Worm (Caenorhabditis elegans): Measurements from ENCODE around the gene spcs-2.

spcs-2 gene

DNA sequence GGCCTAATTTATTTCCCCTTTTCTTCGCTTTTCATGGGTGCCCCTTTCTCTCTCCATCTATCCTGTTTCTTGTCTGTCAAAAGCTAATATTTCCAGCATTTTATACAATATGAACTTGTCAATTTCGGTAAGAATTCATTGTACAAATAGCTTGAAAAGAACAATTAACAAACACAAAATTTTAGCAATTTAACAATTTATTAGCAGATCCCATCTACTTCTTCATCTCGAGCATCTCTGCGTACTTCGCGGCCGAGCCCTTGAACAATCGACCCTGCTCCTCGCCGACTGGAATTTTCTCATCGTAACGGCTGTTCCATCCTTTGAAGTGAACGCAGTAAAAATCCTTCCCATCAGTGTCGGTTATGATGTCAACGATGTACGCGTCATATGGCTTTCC lies 822 bp downstream of the spcs-2 start (continued):
- TF ChIP-seq Y79H2A.3 (GFP tag; conservative IDR thresholded peaks at IDR 0.05) (0 out of 2 replicates have a peak, but pooled peaks have one; percentile 42), hmg-1.2 (GFP tag; IDR thresholded peaks at IDR 0.05) (peak; percentile 19; the same call in 1 of the 2 replicates), nhr-90 (tag; optimal IDR thresholded peaks at IDR 0.05) (no peak), F52B5.7 (tag; optimal IDR thresholded peaks at IDR 0.05) (peak; percentile 1), hrde-1 (tag; optimal IDR thresholded peaks at IDR 0.05; ENCODE audit: borderline replicate concordance) (peak; percentile 47), lin-26 (GFP tag; IDR thresholded peaks at IDR 0.05) (no peak), hlh-26 (GFP tag; conservative IDR thresholded peaks at IDR 0.05) (no peak), tbp1 (GFP tag; optimal IDR thresholded peaks at IDR 0.05) (peak; percentile 31), athp-1 (tag; optimal IDR thresholded peaks at IDR 0.05) (peak; percentile 31), ama-1 (optimal IDR thresholded peaks at IDR 0.05) (no peak), ama-1 (GFP tag; optimal IDR thresholded peaks at IDR 0.05) (peak; percentile 64 to 70), D2030.7 (GFP tag; IDR thresholded peaks at IDR 0.05) (0 out of 2 replicates have a peak, but pooled peaks have one; percentile 12)

DNA sequence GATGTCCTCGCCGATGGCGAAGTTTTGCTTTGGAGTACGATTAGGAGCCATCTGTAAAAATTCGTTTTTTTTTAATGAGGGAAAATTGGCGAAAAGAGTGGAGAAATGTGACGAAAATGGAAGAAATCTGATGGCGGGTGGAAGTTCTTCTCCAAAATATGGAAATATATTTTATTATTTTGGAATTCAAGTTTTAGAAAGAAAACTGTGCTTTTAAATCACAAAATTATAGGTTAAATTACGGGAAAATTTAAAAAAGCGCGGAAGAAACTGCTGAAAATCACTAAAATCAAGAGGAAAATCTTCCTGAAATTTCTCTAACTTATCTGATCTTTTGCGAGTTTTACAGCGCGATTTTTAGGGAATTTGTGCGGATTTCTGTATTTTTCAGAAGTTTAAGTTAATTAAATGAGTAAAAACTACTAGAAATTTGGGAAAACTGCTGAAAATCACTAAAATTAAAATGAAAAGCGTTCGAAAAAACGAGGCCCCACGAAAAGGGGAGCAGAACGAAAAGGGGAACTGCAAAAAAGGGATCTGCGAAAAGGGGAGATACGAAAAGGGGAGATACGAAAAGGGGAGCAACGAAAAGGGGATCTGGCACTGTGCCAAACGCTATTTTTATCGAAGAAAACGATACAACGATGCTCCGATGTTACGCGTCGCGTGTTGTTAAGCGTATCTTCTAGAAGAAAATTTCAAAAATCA lies 2.9 kb downstream of the spcs-2 start, which contains the start of the genes cec-7 and enu-3.5:
Gene cec-7 (minus strand): TSS at position 51 of the 708 bp plus-strand sequence.
Gene enu-3.5 (plus strand): TSS at position 670 of the 708 bp plus-strand sequence.
- peak; percentile 63; the same call in 1 of the 2 replicates for TF ChIP-seq egrh-3 (GFP tag; IDR thresholded peaks at IDR 0.05)
- no peak for TF ChIP-seq Y53F4B.3 (GFP tag; IDR thresholded peaks at IDR 0.05)
- TF ChIP-seq somi-1 (GFP tag; optimal IDR thresholded peaks at IDR 0.05) = no peak
- no peak for TF ChIP-seq B0035.1 (tag; optimal IDR thresholded peaks at IDR 0.05)
- TF ChIP-seq C06A6.2 (GFP tag; conservative IDR thresholded peaks at IDR 0.05) = no peak
- TF ChIP-seq hlh-26 (GFP tag; conservative IDR thresholded peaks at IDR 0.05) = no peak
- TF ChIP-seq zim-3 (tag; optimal IDR thresholded peaks at IDR 0.05) = no peak
- peak; percentile 81 for TF ChIP-seq ceh-100 (GFP tag; IDR thresholded peaks at IDR 0.05)
- TF ChIP-seq die-1 (tag; optimal IDR thresholded peaks at IDR 0.05) = no peak
- TF ChIP-seq hmg-1.2 (GFP tag; IDR thresholded peaks at IDR 0.05) = no peak
- TF ChIP-seq lag-1 (GFP tag; IDR thresholded peaks at IDR 0.05) = no peak
- TF ChIP-seq bed-2 (GFP tag; IDR thresholded peaks at IDR 0.05) = no peak
- no peak for TF ChIP-seq tlf-1 (GFP tag; optimal IDR thresholded peaks at IDR 0.05)
- no peak for TF ChIP-seq efl-1 (GFP tag; optimal IDR thresholded peaks at IDR 0.05)
- no peak for TF ChIP-seq F49E8.2 (tag; optimal IDR thresholded peaks at IDR 0.05; ENCODE audit: insufficient read depth)
- 0 out of 2 replicates have a peak, but pooled peaks have one; percentile 6 for TF ChIP-seq aptf-2 (GFP tag; conservative IDR thresholded peaks at IDR 0.05)
- TF ChIP-seq ztf-25 (GFP tag; IDR thresholded peaks at IDR 0.05) = 0 out of 2 replicates have a peak, but pooled peaks have one; percentile 15
- no peak for TF ChIP-seq pbrm-1 (GFP tag; IDR thresholded peaks at IDR 0.05)
- no peak for TF ChIP-seq snpc-1.1 (tag; optimal IDR thresholded peaks at IDR 0.05; ENCODE audit: insufficient read depth)
- TF ChIP-seq madf-10 (tag; optimal IDR thresholded peaks at IDR 0.05) = no peak
- no peak for TF ChIP-seq mes-4 (tag; optimal IDR thresholded peaks at IDR 0.05)
- TF ChIP-seq unc-130 (GFP tag; optimal IDR thresholded peaks at IDR 0.05) = no peak
- no peak for TF ChIP-seq tbx-9 (tag; optimal IDR thresholded peaks at IDR 0.05; ENCODE audit: borderline replicate concordance)
- TF ChIP-seq F39B2.1 (GFP tag; IDR thresholded peaks at IDR 0.05) = no peak
- no peak for TF ChIP-seq akir-1 (GFP tag; optimal IDR thresholded peaks at IDR 0.05)
- no peak for TF ChIP-seq F55B11.4 (tag; optimal IDR thresholded peaks at IDR 0.05; ENCODE audit: borderline replicate concordance, insufficient read depth)
- TF ChIP-seq chd-7 (tag; optimal IDR thresholded peaks at IDR 0.05) = no peak
- no peak for TF ChIP-seq B0019.2 (GFP tag; conservative IDR thresholded peaks at IDR 0.05)
- TF ChIP-seq attf-5 (GFP tag; optimal IDR thresholded peaks at IDR 0.05) = no peak
- TF ChIP-seq nhr-90 (tag; optimal IDR thresholded peaks at IDR 0.05) = no peak
- no peak for TF ChIP-seq gei-17 (GFP tag; optimal IDR thresholded peaks at IDR 0.05)
- TF ChIP-seq snpc-4 (GFP tag; optimal IDR thresholded peaks at IDR 0.05) = no peak
- TF ChIP-seq snpc-4 (tag; optimal IDR thresholded peaks at IDR 0.05) = no peak
- no peak for TF ChIP-seq lir-1 (GFP tag; conservative IDR thresholded peaks at IDR 0.05)
- TF ChIP-seq nfya-2 (GFP tag; IDR thresholded peaks at IDR 0.05) = no peak
- no peak for TF ChIP-seq B0261.1 (tag; optimal IDR thresholded peaks at IDR 0.05)
- TF ChIP-seq rec-8 (tag; optimal IDR thresholded peaks at IDR 0.05) = no peak
